Worm (Caenorhabditis elegans) whole organism, early embryonic: Measurements from ENCODE around the gene crn-4.
A peak's percentile ranks its signal among the peaks of the same experiment; 100 is the strongest.

Experiments used
- B0310.2 ChIP-seq: sonication (generic microtip); optimal IDR thresholded peaks from 2 replicates; lab custom pipeline; 2016; ENCODE audit warnings: mild to moderate bottlenecking, missing genetic modification characterization, missing compliant biosample characterization
- F13C5.2 ChIP-seq: sonication (generic microtip); optimal IDR thresholded peaks from 2 replicates; lab custom pipeline; 2017; ENCODE audit warnings: mild to moderate bottlenecking, missing genetic modification characterization, inconsistent platforms, missing compliant biosample characterization
- aly-1 ChIP-seq: sonication (generic microtip); optimal IDR thresholded peaks from 2 replicates; lab custom pipeline; 2016; ENCODE audit warnings: missing genetic modification characterization, missing compliant biosample characterization
- ama-1 ChIP-seq: fragments of 150-350 bp; optimal IDR thresholded peaks from 2 replicates; lab custom pipeline; 2014
- ceh-13 ChIP-seq: fragments of 200-800 bp; sonication (Bioruptor generic); optimal IDR thresholded peaks from 2 replicates; lab custom pipeline; 2018; ENCODE audit warnings: mild to moderate bottlenecking, missing genetic modification characterization, missing compliant biosample characterization
- ceh-36 ChIP-seq: sonication (generic microtip); optimal IDR thresholded peaks from 2 replicates; lab custom pipeline; 2016; ENCODE audit warnings: missing genetic modification characterization, inconsistent platforms, missing compliant biosample characterization
- ets-7 ChIP-seq: sonication (generic microtip); optimal IDR thresholded peaks from 2 replicates; lab custom pipeline; 2016; ENCODE audit warnings: missing genotype, missing genetic modification characterization, missing compliant biosample characterization
- flt-1 ChIP-seq: fragments of 200-800 bp; sonication (Bioruptor generic); IDR thresholded peaks from 2 replicates; pipeline ENCODE4 v1.3.6; 2022; ENCODE audit warnings: missing genetic modification characterization, missing compliant biosample characterization
- hmbx-1 ChIP-seq: sonication (generic microtip); optimal IDR thresholded peaks from 2 replicates; lab custom pipeline; 2016; ENCODE audit warnings: mild to moderate bottlenecking, missing genetic modification characterization, missing compliant biosample characterization
- hmg-4 ChIP-seq: fragments of 200-800 bp; sonication (Bioruptor generic); optimal IDR thresholded peaks from 2 replicates; lab custom pipeline; 2018; ENCODE audit warnings: mild to moderate bottlenecking, missing genetic modification characterization, missing compliant biosample characterization
- hnd-1 ChIP-seq: sonication (generic microtip); optimal IDR thresholded peaks from 2 replicates; lab custom pipeline; 2016; ENCODE audit warnings: missing genetic modification characterization, missing compliant biosample characterization
- pes-1 ChIP-seq: fragments of 200-800 bp; sonication (Bioruptor generic); IDR thresholded peaks from 2 replicates; pipeline ENCODE4 v1.3.6; 2022; ENCODE audit warnings: missing genetic modification reagents, missing genetic modification characterization, missing compliant biosample characterization
- scrt-1 ChIP-seq: fragments of 200-800 bp; sonication (Bioruptor generic); IDR thresholded peaks from 2 replicates; pipeline ENCODE4 v1.3.6; 2022; ENCODE audit warnings: missing genetic modification characterization, missing compliant biosample characterization
- sea-1 ChIP-seq: fragments of 200-800 bp; sonication (Bioruptor generic); conservative IDR thresholded peaks from 2 replicates; pipeline ENCODE4 v1.3.6; 2022; ENCODE audit warnings: missing genetic modification characterization, missing compliant biosample characterization
- tbx-11 ChIP-seq: fragments of 200-800 bp; sonication (Bioruptor generic); IDR thresholded peaks from 2 replicates; pipeline ENCODE4 v1.3.6; 2022; ENCODE audit warnings: missing genetic modification characterization, missing compliant biosample characterization
- tbx-37 ChIP-seq: fragments of 200-800 bp; sonication (Bioruptor generic); conservative IDR thresholded peaks from 2 replicates; pipeline ENCODE4 v1.3.6; 2022; ENCODE audit warnings: missing genetic modification reagents, missing genetic modification characterization, missing compliant biosample characterization
- tra-4 ChIP-seq: sonication (generic microtip); optimal IDR thresholded peaks from 2 replicates; lab custom pipeline; 2017; ENCODE audit warnings: missing genetic modification characterization, missing compliant biosample characterization

The crn-4 gene

DNA sequence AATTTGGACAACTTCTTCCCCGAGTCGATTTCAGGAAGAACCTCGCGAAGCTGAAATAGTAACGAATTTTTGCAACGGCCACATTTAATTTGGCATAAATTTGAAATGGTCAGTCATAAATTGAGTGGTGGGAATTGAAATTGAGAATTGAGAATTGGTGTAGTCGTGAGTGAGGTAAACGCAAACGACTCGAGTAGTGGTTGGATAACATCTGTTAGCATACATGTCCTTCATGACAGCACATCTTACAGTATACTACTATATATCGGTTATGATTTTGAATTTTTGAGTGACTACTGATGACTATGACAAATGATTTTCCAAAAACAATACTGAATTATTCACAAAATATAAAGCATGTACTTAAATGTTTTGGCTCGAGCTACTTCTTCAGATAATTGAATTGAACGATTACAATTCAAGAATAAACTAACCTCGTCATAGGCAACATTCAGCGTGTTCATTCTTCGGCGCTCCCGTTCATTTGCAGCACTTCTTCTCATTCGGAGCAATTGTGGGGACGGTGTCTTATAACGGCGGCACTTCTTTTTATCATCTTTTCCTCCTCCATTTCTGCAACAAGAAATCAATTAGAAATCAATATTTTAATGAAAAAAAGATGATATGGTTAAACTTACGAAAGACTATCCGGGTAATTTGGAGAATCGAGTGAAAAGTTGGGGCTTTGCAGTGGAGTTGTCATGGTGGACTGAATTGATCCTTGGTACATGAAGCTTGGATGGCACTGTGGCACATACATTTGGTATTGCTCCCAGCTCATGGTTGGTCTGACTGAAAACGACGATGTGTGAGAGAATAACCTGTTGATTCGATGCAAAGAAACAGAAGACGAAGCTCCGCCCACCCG is 28.4 kb downstream of the crn-4 start, which contains the start of gene lin-32:
Gene lin-32 (minus strand): TSS at position 818 of the 868 bp plus-strand sequence.
- TF ChIP-seq sea-1 (GFP tag; lab: Robert Waterston, UW) (no peak), ceh-36 (tag; lab: Kevin White, UChicago) (no peak), scrt-1 (no peak), B0310.2 (tag; lab: Kevin White, UChicago) (no peak), hnd-1 (tag; lab: Kevin White, UChicago) (no peak), tbx-11 (GFP tag; lab: Robert Waterston, UW) (no peak), ets-7 (tag; lab: Kevin White, UChicago) (no peak), hmg-4 (GFP tag; lab: Kevin White, UChicago) (no peak), ama-1 (no peak), pes-1 (GFP tag; lab: Robert Waterston, UW) (no peak), aly-1 (tag; lab: Kevin White, UChicago) (no peak), ceh-13 (GFP tag; lab: Kevin White, UChicago) (no peak), F13C5.2 (tag; lab: Kevin White, UChicago) (no peak), flt-1 (GFP tag; lab: Robert Waterston, UW) (no peak)

DNA sequence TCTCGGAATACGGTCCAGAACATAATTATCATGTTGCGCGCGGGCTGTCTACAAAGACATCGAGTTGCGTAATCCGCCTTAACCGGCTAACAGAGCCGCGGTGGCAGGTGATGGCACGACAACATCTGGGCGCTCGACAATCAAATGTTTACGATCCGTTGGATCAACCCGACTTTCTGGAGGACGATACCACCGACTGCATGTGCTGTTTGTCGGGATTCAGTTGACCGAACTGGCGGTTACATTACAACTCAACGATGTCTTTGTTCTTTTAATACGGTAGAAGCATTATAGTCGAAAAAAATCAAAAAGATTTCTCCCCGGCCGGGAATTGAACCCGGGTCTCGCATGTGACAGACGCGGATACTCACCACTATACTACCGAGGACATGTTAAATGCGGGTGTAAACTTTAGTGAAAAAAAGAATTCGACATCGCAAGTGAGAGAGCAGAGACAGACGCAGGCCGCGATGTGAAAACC is 31.0 kb downstream of the crn-4 start:
- TF ChIP-seq flt-1 (GFP tag; lab: Robert Waterston, UW) (peak; percentile 78), tbx-37 (GFP tag; lab: Robert Waterston, UW) (peak; percentile 77), pes-1 (GFP tag; lab: Robert Waterston, UW) (peak; percentile 89), hmg-4 (GFP tag; lab: Kevin White, UChicago) (peak; percentile 90), B0310.2 (tag; lab: Kevin White, UChicago) (peak; percentile 40), ceh-36 (tag; lab: Kevin White, UChicago) (peak; percentile 74), aly-1 (tag; lab: Kevin White, UChicago) (peak; percentile 58), hnd-1 (tag; lab: Kevin White, UChicago) (peak; percentile 70), hmbx-1 (tag; lab: Kevin White, UChicago) (peak; percentile 66), ama-1 (no peak), ceh-13 (GFP tag; lab: Kevin White, UChicago) (peak; percentile 61), tra-4 (tag; lab: Kevin White, UChicago) (peak; percentile 66), F13C5.2 (tag; lab: Kevin White, UChicago) (peak; percentile 88), tbx-11 (GFP tag; lab: Robert Waterston, UW) (peak; percentile 82), ets-7 (tag; lab: Kevin White, UChicago) (peak; percentile 12), sea-1 (GFP tag; lab: Robert Waterston, UW) (peak; percentile 87), scrt-1 (peak; percentile 85)

DNA sequence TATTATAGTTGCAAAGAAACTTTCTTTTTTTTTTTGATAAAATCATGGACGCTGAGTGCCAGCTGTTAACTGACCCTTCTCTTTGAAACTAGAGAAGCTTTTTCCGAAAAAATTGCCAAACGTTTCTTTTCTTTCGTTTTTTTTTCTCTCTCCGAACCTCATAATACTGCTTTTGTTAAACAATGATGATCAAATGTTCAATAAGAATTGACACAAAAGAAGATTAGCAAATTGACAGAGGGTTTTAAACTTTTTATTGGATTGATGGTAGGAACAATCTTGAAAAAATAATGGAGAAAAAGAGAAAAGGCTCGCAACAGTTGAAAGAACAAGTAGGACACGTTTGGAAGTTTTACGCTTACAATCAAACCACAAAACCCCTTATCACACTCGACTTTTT is 37.1 kb downstream of the crn-4 start, which contains the start of gene hex-1:
Gene hex-1 (plus strand): TSS at position 301 of the 400 bp plus-strand sequence.
- no peak for TF ChIP-seq pes-1 (GFP tag; lab: Robert Waterston, UW)
- no peak for TF ChIP-seq hnd-1 (tag; lab: Kevin White, UChicago)
- no peak for TF ChIP-seq tra-4 (tag; lab: Kevin White, UChicago)
- no peak for TF ChIP-seq B0310.2 (tag; lab: Kevin White, UChicago)
- TF ChIP-seq scrt-1 = no peak
- TF ChIP-seq ceh-36 (tag; lab: Kevin White, UChicago) = no peak

DNA sequence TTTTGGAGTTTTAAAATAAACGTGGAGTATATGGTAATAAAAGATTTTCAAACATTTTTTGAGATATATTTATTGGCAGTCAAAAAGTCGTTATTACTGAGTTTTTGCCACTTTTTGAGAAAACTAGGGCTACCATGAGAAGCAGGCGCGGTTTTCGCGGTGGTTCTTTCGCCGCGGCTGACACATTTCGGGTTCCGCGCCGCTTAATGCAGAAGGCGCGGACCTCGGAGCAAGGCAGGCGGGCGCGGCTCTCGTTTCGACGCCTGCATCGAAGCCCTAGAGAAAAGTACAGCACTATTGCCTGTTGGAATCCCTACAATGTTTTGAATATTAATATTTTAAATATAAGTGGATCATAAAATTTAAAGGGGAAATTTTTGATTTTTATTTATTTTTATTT is 38.4 kb downstream of the crn-4 start:
- TF ChIP-seq scrt-1 (no peak), B0310.2 (tag; lab: Kevin White, UChicago) (no peak)

DNA sequence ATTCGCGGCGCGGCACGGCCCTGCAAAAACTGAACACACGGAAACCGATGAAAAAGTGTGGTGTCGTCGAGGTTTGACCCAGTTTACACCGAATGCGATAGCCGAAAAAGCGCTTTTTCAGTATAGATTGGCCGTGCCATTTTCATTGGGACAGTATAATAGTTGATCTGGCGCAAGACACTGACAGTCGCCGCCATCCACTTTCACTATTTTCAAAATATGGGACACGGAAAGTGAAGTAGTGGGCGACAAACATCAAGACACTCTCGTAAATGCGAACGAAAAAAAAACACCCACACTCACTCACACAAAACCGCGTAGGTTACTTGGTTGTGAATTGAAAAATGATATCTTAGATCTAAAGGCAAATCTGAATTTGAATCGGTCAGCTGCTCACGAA is 38.9 kb downstream of the crn-4 start:
- TF ChIP-seq hmg-4 (GFP tag; lab: Kevin White, UChicago) = no peak
- TF ChIP-seq tbx-11 (GFP tag; lab: Robert Waterston, UW) = no peak
- TF ChIP-seq sea-1 (GFP tag; lab: Robert Waterston, UW) = no peak
- no peak for TF ChIP-seq ceh-36 (tag; lab: Kevin White, UChicago)
- TF ChIP-seq ets-7 (tag; lab: Kevin White, UChicago) = no peak
- no peak for TF ChIP-seq hmbx-1 (tag; lab: Kevin White, UChicago)
- TF ChIP-seq pes-1 (GFP tag; lab: Robert Waterston, UW) = no peak
- no peak for TF ChIP-seq tra-4 (tag; lab: Kevin White, UChicago)
- TF ChIP-seq B0310.2 (tag; lab: Kevin White, UChicago) = no peak
- TF ChIP-seq F13C5.2 (tag; lab: Kevin White, UChicago) = no peak
- no peak for TF ChIP-seq tbx-37 (GFP tag; lab: Robert Waterston, UW)
- no peak for TF ChIP-seq hnd-1 (tag; lab: Kevin White, UChicago)
- no peak for TF ChIP-seq ceh-13 (GFP tag; lab: Kevin White, UChicago)
- no peak for TF ChIP-seq flt-1 (GFP tag; lab: Robert Waterston, UW)
- TF ChIP-seq ama-1 = no peak
- TF ChIP-seq scrt-1 = no peak
- TF ChIP-seq aly-1 (tag; lab: Kevin White, UChicago) = no peak

DNA sequence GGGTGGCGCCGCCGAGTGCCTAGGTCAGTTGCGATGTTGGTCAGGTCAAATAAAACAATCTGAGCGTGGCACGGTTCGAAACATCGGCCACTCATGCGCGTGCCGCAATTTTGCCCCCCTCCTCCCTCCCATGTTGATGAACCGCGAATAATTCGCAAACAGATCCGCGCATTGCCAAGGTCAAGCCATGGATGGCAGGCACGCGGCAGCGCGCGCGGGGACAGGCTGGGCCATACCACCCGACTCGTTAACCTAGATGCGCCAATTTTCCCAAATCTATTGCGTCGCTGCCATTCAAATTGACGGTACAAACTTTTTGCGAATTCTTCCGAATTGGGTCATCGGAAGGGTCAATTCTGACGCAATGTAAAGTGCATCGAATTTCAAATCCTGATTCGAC is 41.2 kb downstream of the crn-4 start:
- TF ChIP-seq pes-1 (GFP tag; lab: Robert Waterston, UW) = peak; percentile 30; the same call in 1 of the 2 replicates
- no peak for TF ChIP-seq ama-1
- TF ChIP-seq scrt-1 = peak; percentile 61; the same call in 1 of the 2 replicates
- peak; percentile 31 for TF ChIP-seq hmg-4 (GFP tag; lab: Kevin White, UChicago)
- TF ChIP-seq B0310.2 (tag; lab: Kevin White, UChicago) = no peak
- no peak for TF ChIP-seq hnd-1 (tag; lab: Kevin White, UChicago)
- TF ChIP-seq aly-1 (tag; lab: Kevin White, UChicago) = peak; percentile 3
